Worm (Caenorhabditis elegans): Measurements from ENCODE around the gene srg-9.
A peak's percentile ranks its signal among the peaks of the same experiment; 100 is the strongest.

srg-9 gene

ce11 chrIII:6206161-6206853, 50.3 kb downstream of the srg-9 start, which contains the start of the genes sna-3 and rps-3 (continued):
- TF ChIP-seq ceh-82 (tag; optimal IDR thresholded peaks at IDR 0.05), result peak; percentile 60 to 80 (median 61)
- TF ChIP-seq tbx-2 (tag; optimal IDR thresholded peaks at IDR 0.05), result peak; percentile 63
- TF ChIP-seq fkh-4 (tag; optimal IDR thresholded peaks at IDR 0.05; ENCODE audit: borderline replicate concordance), result no peak
- no peak for TF ChIP-seq alr-1 (tag; optimal IDR thresholded peaks at IDR 0.05; ENCODE audit: borderline replicate concordance)
- peak in 1 of 2 experiments; percentile 69 for TF ChIP-seq mdl-1 (tag; optimal IDR thresholded peaks at IDR 0.05)
- TF ChIP-seq elt-3 (tag; optimal IDR thresholded peaks at IDR 0.05), result peak in 4 of 6 experiments; percentile 30 to 69 (median 38)
- TF ChIP-seq ces-1 (GFP tag; optimal IDR thresholded peaks at IDR 0.05), result no peak
- no peak for TF ChIP-seq nhr-28 (tag; optimal IDR thresholded peaks at IDR 0.05)
- peak; percentile 52 for TF ChIP-seq unc-86 (tag; optimal IDR thresholded peaks at IDR 0.05)
- peak; percentile 31 for TF ChIP-seq ceh-8 (GFP tag; optimal IDR thresholded peaks at IDR 0.05)
- no peak for TF ChIP-seq zip-4 (GFP tag; optimal IDR thresholded peaks at IDR 0.05)
- no peak for TF ChIP-seq elt-2 (tag; optimal IDR thresholded peaks at IDR 0.05)
- peak; percentile 25 for TF ChIP-seq lir-3 (tag; optimal IDR thresholded peaks at IDR 0.05; ENCODE audit: poor library complexity)
- no peak for TF ChIP-seq ama-1 (optimal IDR thresholded peaks at IDR 0.05)
- no peak for TF ChIP-seq ceh-90 (tag; optimal IDR thresholded peaks at IDR 0.05)
- no peak for TF ChIP-seq unc-98 (GFP tag; IDR thresholded peaks at IDR 0.05)
- TF ChIP-seq irx-1 (tag; optimal IDR thresholded peaks at IDR 0.05), result peak; percentile 40
- no peak for TF ChIP-seq nhr-12 (tag; optimal IDR thresholded peaks at IDR 0.05)
- peak; percentile 70 to 80 (median 78) for TF ChIP-seq dpl-1 (GFP tag; optimal IDR thresholded peaks at IDR 0.05)
- TF ChIP-seq snu-23 (GFP tag; optimal IDR thresholded peaks at IDR 0.05), result peak; percentile 79
- TF ChIP-seq swsn-7 (tag; optimal IDR thresholded peaks at IDR 0.05), result peak; percentile 51
- TF ChIP-seq lin-15B (tag; optimal IDR thresholded peaks at IDR 0.05), result peak; percentile 68
- TF ChIP-seq isw-1 (GFP tag; IDR thresholded peaks at IDR 0.05), result peak; percentile 60
- TF ChIP-seq nhr-76 (tag; optimal IDR thresholded peaks at IDR 0.05), result no peak
- peak; percentile 79 for TF ChIP-seq unc-130 (tag; optimal IDR thresholded peaks at IDR 0.05)
- no peak for TF ChIP-seq sup-37 (GFP tag; optimal IDR thresholded peaks at IDR 0.05)
- TF ChIP-seq zag-1 (tag; optimal IDR thresholded peaks at IDR 0.05), result no peak
- no peak for TF ChIP-seq efl-3 (GFP tag; optimal IDR thresholded peaks at IDR 0.05)
- TF ChIP-seq pqm-1 (tag; optimal IDR thresholded peaks at IDR 0.05), result no peak
- peak; percentile 84 to 93 for TF ChIP-seq lsy-2 (tag; optimal IDR thresholded peaks at IDR 0.05)
- no peak for TF ChIP-seq tlp-1 (tag; optimal IDR thresholded peaks at IDR 0.05)
- TF ChIP-seq lin-35 (GFP tag; optimal IDR thresholded peaks at IDR 0.05), result peak; percentile 81 to 89
- TF ChIP-seq aly-2 (tag; optimal IDR thresholded peaks at IDR 0.05), result peak; percentile 29
- TF ChIP-seq nhr-84 (tag; optimal IDR thresholded peaks at IDR 0.05), result no peak
- peak; percentile 62 for TF ChIP-seq nhr-20 (tag; optimal IDR thresholded peaks at IDR 0.05)
- peak; percentile 82 to 88 for TF ChIP-seq efl-1 (optimal IDR thresholded peaks at IDR 0.05)
- TF ChIP-seq efl-1 (GFP tag; optimal IDR thresholded peaks at IDR 0.05 in 1 of 2), result peak; percentile 73 to 96
- TF ChIP-seq ceh-88 (GFP tag; IDR thresholded peaks at IDR 0.05), result no peak
- peak; percentile 71 for TF ChIP-seq blmp-1 (tag; optimal IDR thresholded peaks at IDR 0.05)
- no peak for TF ChIP-seq C04F5.9 (tag; optimal IDR thresholded peaks at IDR 0.05)
- TF ChIP-seq lin-13 (GFP tag; optimal IDR thresholded peaks at IDR 0.05), result peak; percentile 65
- TF ChIP-seq C34B4.2 (tag; optimal IDR thresholded peaks at IDR 0.05), result no peak
- peak; percentile 85 for TF ChIP-seq rnt-1 (tag; optimal IDR thresholded peaks at IDR 0.05)
- TF ChIP-seq mep-1 (tag; optimal IDR thresholded peaks at IDR 0.05), result peak; percentile 83
- peak; percentile 70 for TF ChIP-seq nhr-77 (tag; optimal IDR thresholded peaks at IDR 0.05)
- peak; percentile 83 for TF ChIP-seq nhr-71 (tag; optimal IDR thresholded peaks at IDR 0.05)
- no peak for TF ChIP-seq unc-30 (tag; optimal IDR thresholded peaks at IDR 0.05)
- TF ChIP-seq ztf-11 (tag; optimal IDR thresholded peaks at IDR 0.05), result peak in 1 of 2 experiments; percentile 41

Data from whole organism, L1 larva.